Fruit fly (Drosophila melanogaster) S2 (cell line): Measurements from ENCODE around the gene scat.

ENCODE experiments used
- CG8478 ChIP-seq: fragments of >200 bp; optimal IDR thresholded peaks from 2 replicates; lab custom pipeline; 2018
- CTCF ChIP-seq, 2 experiments: fragments of >200 bp; optimal IDR thresholded peaks; 2 replicates each; lab custom pipeline; 2018

The scat gene

dm6 chr2L:9455157-9455556 is 24.0 kb downstream of the scat start:
- no peak for TF ChIP-seq CG8478 (lab: Kevin White, UChicago)
- no peak for TF ChIP-seq CTCF (optimal IDR thresholded peaks at IDR 0.05; lab: Kevin White, UChicago)

- TF ChIP-seq CG8478 (lab: Kevin White, UChicago): no peak
- TF ChIP-seq CTCF (optimal IDR thresholded peaks at IDR 0.05; lab: Kevin White, UChicago): no peak
Measured at dm6 chr2L:9457456-9457855, 26.3 kb downstream of the scat start.

- no peak for TF ChIP-seq CG8478 (lab: Kevin White, UChicago)
- TF ChIP-seq CTCF (optimal IDR thresholded peaks at IDR 0.05; lab: Kevin White, UChicago): no peak
Measured at dm6 chr2L:9457865-9458264, 26.7 kb downstream of the scat start.

dm6 chr2L:9459372-9460091 is 28.3 kb downstream of the scat start:
- TF ChIP-seq CG8478 (lab: Kevin White, UChicago): no peak
- no peak for TF ChIP-seq CTCF (optimal IDR thresholded peaks at IDR 0.05; lab: Kevin White, UChicago)

dm6 chr2L:9460092-9460473 is 28.9 kb downstream of the scat start:
- no peak for TF ChIP-seq CG8478 (lab: Kevin White, UChicago)
- no peak for TF ChIP-seq CTCF (optimal IDR thresholded peaks at IDR 0.05; lab: Kevin White, UChicago)

- TF ChIP-seq CTCF (optimal IDR thresholded peaks at IDR 0.05; lab: Kevin White, UChicago): peak in 1 of 2 experiments; percentile 49
- TF ChIP-seq CG8478 (lab: Kevin White, UChicago): no peak
Measured at dm6 chr2L:9464455-9465063, 33.4 kb downstream of the scat start.

dm6 chr2L:9467392-9467791 is 36.2 kb downstream of the scat start:
- TF ChIP-seq CG8478 (lab: Kevin White, UChicago) (no peak), CTCF (optimal IDR thresholded peaks at IDR 0.05; lab: Kevin White, UChicago) (no peak)
